Worm (Caenorhabditis elegans): ENCODE results near the gene T21D12.11.

Gene T21D12.11

DNA sequence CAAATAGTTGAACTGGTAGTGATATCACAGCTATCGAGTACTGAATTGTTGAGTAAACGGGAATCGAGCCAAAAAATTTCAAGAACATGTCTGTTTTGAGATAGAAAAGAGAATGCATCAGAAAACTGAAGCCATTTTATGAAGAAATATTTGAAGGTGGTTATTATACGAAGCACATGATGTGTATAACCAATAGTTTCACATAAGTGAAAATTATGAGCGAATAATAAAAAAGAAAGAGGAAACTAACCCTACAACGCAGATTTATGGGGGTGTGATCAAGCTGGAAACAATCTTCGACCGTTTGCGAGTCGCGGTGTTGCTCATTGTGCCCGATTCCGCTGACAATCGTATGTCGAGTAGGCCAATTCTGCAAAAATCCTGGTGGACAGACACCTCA is 4.1 kb downstream of the T21D12.11 start, which contains the start of gene srh-282:
TSS of gene srh-282 (minus strand) at position 101 of the 400 bp plus-strand sequence.
- no peak for TF ChIP-seq unc-62 (GFP tag; optimal IDR thresholded peaks at IDR 0.05)

DNA sequence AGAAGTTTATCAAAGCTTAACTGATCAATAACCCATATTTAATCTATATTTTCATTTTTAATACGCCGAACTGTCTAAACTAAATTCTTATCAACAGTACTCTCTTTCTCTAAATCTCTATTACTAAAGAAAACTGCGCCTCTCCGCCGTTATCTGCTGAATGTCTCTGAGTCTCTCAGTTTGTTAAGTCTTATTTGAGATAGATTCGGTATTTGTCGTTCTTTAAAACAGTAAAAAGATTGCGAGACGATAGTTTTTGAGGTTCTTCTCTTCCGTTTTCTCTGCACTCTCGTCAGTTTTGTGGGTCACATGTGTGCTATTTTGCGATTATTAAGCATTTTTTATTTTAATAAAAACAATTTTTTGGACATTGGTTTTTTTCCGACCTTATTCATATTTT is 5.0 kb downstream of the T21D12.11 start, which contains the start of gene sma-10:
TSS of gene sma-10 (plus strand) at position 236 of the 400 bp plus-strand sequence.
- TF ChIP-seq unc-62 (GFP tag; optimal IDR thresholded peaks at IDR 0.05) = no peak

DNA sequence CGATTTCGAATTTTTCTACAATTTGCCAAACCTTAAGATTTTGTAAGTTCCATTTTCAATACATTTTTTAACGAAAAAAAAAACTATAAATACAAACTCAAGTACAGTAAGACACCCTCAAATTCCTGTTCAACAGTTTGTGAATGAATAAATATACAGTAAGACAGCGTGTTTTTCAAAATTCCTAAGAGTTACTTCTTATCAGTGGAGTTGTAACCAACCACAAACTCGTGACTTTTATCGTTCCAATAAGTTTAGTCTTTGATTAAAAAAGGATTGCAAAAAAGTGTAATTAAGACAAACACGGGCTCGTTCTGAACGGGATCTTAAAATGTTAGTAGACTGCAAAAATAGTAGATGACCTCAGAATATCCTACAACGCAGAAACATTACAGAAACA is 5.9 kb downstream of the T21D12.11 start:
- TF ChIP-seq unc-62 (GFP tag; optimal IDR thresholded peaks at IDR 0.05) = no peak

DNA sequence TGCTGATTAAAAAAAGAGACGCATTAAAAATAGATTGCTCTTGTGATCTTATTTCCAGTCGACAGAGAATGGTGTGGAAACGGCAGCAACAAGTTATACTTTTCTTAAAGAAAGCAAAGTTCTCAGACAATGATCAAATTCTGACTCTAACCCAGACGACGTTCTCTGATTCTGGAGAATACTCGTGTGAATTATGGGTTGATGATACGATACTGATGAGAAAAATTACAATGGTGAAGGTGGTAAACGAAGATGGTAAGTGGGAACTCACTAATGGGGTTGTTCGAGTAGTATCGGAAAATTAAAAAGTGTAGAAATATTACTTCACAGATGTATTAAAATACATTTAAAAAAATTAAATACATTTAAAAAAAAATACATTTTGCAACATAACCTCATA is 9.1 kb downstream of the T21D12.11 start:
- no peak for TF ChIP-seq unc-62 (GFP tag; optimal IDR thresholded peaks at IDR 0.05)

DNA sequence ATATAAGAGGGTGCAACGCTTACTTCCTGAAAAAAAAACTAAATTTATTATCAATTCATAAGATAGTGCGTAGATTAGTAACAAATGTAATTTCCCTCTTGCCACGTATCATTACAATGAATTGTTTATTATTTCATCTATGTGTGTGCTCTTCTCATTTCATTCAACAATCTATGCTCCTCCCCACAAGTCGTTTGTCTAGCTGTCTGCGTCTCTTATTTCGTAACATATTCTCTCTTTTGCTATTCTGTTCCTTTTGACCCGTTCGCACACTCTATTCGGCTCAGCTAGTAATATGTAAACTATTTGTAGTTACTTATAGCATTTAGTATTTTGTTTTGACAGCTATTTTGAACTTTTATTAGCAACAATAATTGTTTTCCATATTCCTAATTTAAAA is 12.8 kb downstream of the T21D12.11 start:
- no peak for TF ChIP-seq unc-62 (GFP tag; optimal IDR thresholded peaks at IDR 0.05)

DNA sequence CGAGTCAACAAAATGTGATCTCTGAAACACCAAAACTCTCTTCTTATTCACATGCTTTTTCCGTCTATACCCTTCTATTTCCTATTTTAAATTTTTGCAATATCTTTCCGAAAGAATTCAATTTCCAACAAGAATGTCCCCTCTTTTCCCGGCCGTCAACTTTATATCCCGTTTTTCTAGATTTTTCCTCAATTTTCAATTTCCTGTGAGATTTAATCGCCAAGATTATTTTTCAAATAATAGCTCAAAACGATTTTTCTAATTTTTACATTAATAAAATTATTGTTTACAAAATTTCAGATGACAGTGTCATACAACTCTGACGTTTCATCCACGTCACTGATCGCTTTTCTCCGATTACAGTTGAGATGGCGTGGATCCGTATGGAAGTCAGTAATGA is 14.1 kb downstream of the T21D12.11 start, which contains the start of gene best-19:
TSS of gene best-19 (plus strand) at position 301 of the 400 bp plus-strand sequence.
- no peak for TF ChIP-seq unc-62 (GFP tag; optimal IDR thresholded peaks at IDR 0.05)

DNA sequence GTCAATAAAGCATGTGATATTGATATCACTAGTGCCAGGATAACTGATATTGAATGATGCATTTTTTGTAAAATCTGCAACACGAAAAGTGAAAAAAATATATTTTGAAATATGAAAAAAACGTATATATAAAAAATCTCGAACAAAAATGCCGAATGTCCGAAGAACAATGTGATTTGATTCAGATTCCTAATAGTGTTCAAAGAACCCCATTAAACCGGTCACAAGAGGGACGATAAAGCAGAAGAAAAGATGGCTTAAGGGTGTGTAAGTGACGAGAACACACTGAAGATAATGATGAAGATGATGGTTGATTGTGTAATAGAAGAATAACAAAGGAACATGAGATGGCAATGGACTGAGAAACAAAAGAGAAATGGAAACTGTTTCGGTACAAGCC is 18.8 kb downstream of the T21D12.11 start, which contains the start of gene T21D12.14:
TSS of gene T21D12.14 (minus strand) at position 101 of the 400 bp plus-strand sequence.
- no peak for TF ChIP-seq unc-62 (GFP tag; optimal IDR thresholded peaks at IDR 0.05)

DNA sequence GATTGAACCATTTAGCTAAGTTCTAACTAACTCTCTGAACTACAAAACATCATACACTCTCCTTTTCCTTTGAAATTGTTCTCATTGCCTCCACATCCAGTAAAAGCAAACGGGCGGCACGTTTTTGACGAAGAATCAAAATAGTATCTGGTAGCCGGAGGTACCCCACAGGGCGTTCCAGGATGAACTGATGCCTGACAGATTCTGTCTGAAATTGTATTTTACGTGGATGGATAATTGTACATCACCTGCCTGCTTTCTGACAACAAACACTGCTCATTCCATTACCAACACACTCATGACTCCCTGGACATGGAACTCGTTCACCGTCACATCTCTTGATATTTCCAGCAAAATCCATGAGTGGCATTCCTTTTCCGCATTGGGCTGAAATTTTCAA is 21.2 kb downstream of the T21D12.11 start:
- no peak for TF ChIP-seq unc-62 (GFP tag; optimal IDR thresholded peaks at IDR 0.05)

DNA sequence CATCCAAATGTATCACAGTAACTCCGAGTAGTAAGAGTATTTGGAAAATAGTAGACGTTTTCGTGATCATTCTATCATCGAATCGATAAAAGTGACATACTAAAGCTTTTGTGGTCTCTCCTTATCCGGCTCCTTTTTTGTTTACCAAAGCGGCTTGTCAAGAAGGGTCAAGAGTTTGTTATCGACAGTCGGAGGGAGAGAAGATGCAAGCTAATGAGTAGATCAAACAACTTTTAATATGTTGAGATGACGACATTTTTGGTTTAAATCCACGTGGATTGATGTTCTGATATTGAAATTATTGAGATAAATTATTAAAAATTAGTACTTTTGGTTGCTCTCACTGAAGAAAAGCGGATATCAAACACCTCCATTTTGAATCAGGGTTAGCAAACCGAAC is 22.1 kb downstream of the T21D12.11 start, which contains the start of gene T21D12.7:
TSS of gene T21D12.7 (minus strand) at position 101 of the 400 bp plus-strand sequence.
- TF ChIP-seq unc-62 (GFP tag; optimal IDR thresholded peaks at IDR 0.05) = no peak

DNA sequence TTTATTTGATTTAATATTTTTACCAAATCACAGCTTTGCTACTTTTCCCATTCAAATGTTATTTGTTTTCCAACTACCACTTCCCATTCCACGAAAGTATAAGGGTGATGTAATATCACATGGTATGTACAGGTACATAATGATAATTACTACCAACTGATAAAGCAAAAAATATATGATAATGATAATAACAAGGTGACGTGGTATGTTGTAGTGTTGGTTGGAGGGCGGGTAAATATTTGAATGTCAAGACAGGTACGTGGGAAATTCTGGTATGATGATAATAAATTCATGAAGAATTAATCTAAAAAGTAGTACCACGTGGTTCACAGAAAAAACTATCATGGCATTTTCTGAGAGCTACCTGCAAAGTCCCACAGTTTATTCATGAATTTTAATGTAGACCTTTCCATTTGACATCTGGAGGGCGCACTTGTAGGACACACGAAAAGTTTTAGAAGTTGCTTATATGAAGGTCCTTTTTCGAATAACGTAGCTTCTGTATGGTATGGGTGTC is 22.7 kb downstream of the T21D12.11 start:
- TF ChIP-seq unc-62 (GFP tag; optimal IDR thresholded peaks at IDR 0.05) = no peak

DNA sequence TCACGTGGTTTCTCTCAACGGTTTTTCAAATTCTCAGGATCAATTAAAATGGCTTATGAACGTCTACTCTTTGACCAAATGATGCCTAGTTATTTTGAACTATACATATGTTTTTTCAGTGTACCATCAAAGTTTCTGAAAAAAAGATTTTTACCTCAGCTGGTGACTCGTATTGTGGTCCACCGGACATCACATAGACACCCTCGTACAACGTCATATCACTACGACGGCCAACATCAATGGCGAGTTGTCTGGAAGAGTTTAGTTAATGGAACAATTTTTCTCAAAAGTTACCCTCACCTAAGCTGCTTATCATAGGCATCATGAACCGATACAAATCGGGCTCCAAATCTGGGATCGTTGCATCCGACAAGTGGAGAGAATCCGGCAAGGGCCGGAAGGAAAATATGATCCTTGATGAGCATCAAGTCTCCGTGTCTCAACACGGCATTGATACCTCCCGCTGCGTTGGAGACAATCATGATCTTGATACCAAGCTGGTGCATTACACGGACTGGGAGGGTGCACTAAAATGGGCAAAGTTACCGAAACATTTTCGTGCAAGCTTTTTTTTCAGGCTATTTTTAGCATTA is 24.1 kb downstream of the T21D12.11 start:
- TF ChIP-seq unc-62 (GFP tag; optimal IDR thresholded peaks at IDR 0.05) = no peak

DNA sequence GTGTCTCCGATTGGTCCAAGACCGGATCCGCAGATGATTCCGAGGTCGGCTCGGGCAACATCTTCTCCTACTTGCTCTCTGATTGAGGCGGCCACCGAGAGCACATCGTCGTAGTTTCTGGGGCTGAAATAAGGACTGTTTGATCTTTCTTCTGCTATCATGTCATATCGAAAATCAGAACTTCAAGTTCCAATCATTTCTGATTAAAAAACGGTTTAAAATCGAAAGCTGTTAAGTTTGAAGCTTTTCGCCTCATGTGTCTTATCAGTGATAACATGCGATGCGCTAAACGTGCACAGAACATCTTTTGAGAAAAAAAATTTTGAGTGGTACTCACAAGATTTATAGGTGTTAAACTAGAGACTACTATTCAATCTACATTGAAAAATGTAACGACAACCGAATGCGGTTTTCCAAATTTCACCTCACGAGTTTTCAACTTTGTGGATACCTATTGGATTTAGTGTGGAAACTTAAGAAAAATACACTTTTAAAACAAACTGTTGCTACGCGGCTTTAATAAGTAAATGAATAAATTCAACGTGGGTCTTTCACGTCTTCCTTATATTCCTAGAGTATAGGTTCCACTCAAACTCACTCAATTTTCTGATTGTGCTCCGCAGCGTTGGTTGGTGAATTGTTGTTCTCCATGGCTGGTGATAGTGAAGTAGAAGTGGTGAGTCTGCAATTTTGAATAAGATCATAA is 24.9 kb downstream of the T21D12.11 start:
- TF ChIP-seq unc-62 (GFP tag; optimal IDR thresholded peaks at IDR 0.05) = no peak

DNA sequence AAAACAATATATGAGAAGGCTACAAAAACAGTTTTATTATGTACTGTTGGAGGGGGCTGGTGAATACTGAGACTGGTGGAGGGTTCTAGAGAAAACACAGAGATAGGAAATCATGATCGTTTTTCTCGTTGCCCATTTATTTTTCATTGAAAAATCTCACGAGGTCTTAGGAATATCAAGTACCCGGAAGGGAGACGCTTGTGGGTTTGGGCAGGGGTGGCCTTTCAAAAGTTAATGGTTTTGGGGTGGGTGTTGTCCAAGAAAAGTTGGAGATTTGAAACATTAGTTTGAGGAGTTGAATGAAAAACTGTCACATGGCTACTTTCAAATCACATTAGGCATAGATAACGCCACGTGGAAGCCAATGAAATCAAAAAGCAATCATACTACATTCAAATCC is 25.5 kb downstream of the T21D12.11 start:
- no peak for TF ChIP-seq unc-62 (GFP tag; optimal IDR thresholded peaks at IDR 0.05)

DNA sequence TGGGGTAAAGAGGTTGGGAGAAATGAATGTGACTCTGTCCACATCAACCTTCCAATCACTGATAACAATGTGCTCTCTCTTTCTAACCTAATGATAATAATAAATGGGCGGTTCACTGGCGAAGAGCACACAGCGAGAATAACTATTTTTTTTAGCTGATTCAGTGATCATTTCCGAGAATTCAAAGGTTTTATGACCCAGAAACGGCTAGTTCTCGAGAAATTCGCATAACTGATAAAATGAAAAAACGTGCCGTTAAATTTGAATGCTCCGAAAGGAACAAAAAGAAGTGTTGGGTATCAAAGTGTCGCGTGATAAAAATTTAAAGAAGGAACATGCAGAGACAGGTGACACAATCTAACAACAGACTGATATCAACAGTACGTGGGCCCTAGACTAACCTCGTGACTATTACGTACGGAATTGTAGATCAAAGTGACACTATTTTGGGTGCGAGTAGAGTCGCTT is 26.6 kb downstream of the T21D12.11 start:
- no peak for TF ChIP-seq unc-62 (GFP tag; optimal IDR thresholded peaks at IDR 0.05)

DNA sequence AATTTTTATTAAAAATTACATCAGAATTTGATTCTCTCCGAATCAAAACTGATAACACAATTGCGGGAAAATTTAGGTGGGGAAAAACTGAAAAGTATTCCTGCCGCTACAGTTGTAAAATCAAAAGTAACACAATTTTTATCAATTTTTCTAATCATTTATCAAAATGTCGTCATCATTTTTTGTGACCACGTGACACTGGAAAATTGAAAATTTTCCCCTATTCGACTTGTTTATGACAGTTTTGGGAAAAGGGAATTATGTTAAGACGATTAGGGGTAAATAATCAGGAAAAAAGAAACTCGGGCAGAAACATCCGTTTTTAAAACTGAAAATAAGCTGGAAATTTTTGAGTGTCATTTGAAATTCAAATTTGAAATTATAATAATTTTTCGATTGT is 27.6 kb downstream of the T21D12.11 start:
- no peak for TF ChIP-seq unc-62 (GFP tag; optimal IDR thresholded peaks at IDR 0.05)

DNA sequence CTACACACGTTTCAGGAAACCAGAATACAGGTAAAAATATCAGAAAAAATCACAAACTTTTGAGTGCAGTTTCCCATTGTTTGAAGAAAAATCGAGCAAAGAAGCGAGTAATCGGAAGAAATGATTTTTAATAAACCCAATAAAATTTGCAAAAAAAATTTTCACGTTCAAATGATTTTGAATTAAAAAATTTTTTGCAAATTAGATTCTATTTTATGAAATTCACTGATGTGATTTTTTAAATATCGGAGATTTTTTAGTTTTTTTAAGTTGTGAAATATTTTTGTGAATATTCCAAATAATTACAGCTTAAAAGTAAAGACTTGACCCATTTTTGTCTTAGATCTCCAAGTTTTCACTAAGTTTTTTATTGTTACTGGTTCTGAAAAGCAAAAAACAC is 29.0 kb downstream of the T21D12.11 start, which contains the start of gene pnp-1:
TSS of gene pnp-1 (minus strand) at position 101 of the 400 bp plus-strand sequence.
- TF ChIP-seq unc-62 (GFP tag; optimal IDR thresholded peaks at IDR 0.05) = no peak

DNA sequence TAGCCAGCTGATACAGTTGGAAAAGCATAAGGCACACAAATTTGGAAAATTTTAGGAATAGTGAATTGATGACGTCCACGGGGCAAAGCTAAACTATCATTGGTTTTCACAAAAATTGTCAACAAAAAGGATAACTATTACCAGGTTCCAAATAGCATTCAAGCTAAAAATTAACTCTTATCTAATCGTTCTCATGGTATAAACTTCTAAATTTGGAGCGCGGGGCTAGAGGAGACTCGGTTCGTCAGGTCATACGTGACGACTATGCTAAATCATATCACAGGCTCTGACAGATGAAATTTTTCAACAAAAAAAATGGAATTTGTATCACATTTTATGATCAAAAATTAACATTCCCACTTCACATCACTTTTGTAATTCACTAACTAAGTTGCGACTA is 30.0 kb downstream of the T21D12.11 start:
- TF ChIP-seq unc-62 (GFP tag; optimal IDR thresholded peaks at IDR 0.05) = no peak
